Worm (Caenorhabditis elegans): Measurements from ENCODE around the gene lipl-5.

lipl-5 gene

DNA sequence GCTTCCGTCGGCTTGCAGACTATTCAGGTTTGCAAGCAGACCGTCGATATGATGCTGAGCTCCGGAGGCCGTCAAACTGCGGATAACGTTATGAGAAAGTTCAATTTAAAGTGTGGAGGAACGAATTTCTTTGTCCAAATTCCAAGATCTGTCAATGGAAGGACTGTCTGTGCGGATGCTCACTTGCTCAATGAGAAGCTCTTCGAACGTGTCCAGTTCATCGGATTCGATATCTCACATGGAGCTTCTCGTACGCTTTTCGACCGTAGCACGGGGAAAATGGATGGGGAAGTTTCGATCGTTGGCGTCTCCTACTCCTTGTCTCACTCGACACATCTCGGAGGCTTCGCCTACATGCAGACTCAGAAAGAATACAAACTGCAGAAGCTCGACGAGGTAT, 39.5 kb upstream of the lipl-5 start:
- TF ChIP-seq sptf-1 (tag; optimal IDR thresholded peaks at IDR 0.05) (no peak), ces-1 (GFP tag; optimal IDR thresholded peaks at IDR 0.05) (no peak), mab-5 (tag; optimal IDR thresholded peaks at IDR 0.05) (no peak), mls-2 (tag; optimal IDR thresholded peaks at IDR 0.05) (no peak), elt-1 (tag; optimal IDR thresholded peaks at IDR 0.05; ENCODE audit: borderline replicate concordance, insufficient read depth) (no peak), sem-2 (GFP tag; optimal IDR thresholded peaks at IDR 0.05) (no peak), snpc-4 (tag; optimal IDR thresholded peaks at IDR 0.05) (no peak), unc-120 (tag; optimal IDR thresholded peaks at IDR 0.05; ENCODE audit: poor library complexity, severe bottlenecking) (no peak), nhr-76 (tag; optimal IDR thresholded peaks at IDR 0.05) (no peak), M03D4.4 (tag; optimal IDR thresholded peaks at IDR 0.05) (no peak), tbx-8 (GFP tag; optimal IDR thresholded peaks at IDR 0.05) (no peak), ceh-43 (GFP tag; optimal IDR thresholded peaks at IDR 0.05) (no peak)

DNA sequence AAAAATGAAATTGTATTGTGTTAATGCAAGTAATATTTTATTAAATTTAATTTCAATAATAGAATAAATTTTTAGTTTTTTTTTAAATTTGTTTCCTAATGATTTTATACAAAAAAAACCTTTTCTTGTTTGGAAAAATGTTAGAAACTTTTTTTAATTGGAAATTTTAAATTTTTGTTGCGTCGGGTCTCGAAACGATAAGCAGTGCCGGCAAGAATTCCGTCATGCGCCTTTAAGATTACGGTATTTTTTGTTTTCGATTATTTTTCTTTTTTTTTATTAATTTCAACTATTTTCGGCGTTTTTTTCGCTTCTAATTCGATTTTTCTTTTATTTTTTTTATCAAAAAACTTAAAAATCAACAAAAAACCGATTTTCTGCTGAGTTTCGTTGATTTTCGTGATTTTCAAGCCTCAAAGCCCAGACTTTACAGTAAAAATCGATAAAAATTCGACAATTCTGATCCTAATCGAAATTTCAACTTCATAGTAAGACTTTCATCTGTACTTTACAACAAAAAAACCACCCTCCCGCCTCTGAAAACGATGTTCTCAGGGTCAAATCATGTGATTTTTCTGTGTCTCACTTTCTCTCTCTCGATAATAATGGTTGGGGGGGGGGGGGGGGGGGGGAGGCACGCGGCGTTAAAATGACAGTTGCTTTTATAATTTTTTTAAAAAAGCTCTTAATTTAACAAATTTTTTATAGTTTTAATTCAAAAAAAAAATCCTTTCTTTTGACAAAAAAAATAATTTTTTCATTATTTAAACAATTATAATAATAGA, 37.8 kb upstream of the lipl-5 start:
- no peak for TF ChIP-seq nhr-12 (tag; optimal IDR thresholded peaks at IDR 0.05)
- TF ChIP-seq mep-1 (tag; optimal IDR thresholded peaks at IDR 0.05) = no peak
- no peak for TF ChIP-seq unc-62 (GFP tag; optimal IDR thresholded peaks at IDR 0.05)
- no peak for TF ChIP-seq ceh-83 (GFP tag; optimal IDR thresholded peaks at IDR 0.05)
- TF ChIP-seq sptf-1 (tag; optimal IDR thresholded peaks at IDR 0.05) = no peak
- no peak for TF ChIP-seq bed-3 (GFP tag; optimal IDR thresholded peaks at IDR 0.05)

DNA sequence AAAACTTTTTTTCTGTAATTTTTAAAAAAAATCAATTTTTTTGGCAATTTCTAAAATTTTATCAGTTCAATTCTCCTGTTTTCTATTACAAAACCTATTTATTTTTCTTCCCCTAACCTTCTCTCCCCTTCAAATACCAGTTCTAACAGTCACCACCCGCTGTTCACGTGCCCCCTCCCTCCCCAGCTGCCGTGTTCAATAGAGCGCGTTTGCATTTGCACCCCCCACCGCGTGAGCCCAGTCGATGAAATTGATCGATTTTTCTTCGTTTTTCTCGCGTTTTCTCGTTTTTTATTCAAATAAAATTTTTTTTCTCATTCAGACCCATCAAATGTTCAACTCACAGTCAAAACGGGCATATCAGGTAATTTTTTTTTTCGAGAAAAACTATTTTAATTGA, 36.5 kb upstream of the lipl-5 start, which contains the start of gene atg-9:
atg-9 (plus strand) TSS at position 332 of the 400 bp plus-strand sequence.
- TF ChIP-seq cnd-1 (tag; optimal IDR thresholded peaks at IDR 0.05) (peak; percentile 83), snpc-4 (tag; optimal IDR thresholded peaks at IDR 0.05) (no peak), mep-1 (tag; optimal IDR thresholded peaks at IDR 0.05) (peak; percentile 73), ceh-39 (tag; optimal IDR thresholded peaks at IDR 0.05) (peak; percentile 28), sptf-1 (tag; optimal IDR thresholded peaks at IDR 0.05) (peak; percentile 48), hlh-1 (tag; optimal IDR thresholded peaks at IDR 0.05) (peak; percentile 62), elt-3 (tag; optimal IDR thresholded peaks at IDR 0.05) (no peak), lin-13 (tag; optimal IDR thresholded peaks at IDR 0.05) (peak; percentile 39), mls-2 (tag; optimal IDR thresholded peaks at IDR 0.05) (peak; percentile 12), lin-32 (GFP tag; optimal IDR thresholded peaks at IDR 0.05) (peak; percentile 30)

DNA sequence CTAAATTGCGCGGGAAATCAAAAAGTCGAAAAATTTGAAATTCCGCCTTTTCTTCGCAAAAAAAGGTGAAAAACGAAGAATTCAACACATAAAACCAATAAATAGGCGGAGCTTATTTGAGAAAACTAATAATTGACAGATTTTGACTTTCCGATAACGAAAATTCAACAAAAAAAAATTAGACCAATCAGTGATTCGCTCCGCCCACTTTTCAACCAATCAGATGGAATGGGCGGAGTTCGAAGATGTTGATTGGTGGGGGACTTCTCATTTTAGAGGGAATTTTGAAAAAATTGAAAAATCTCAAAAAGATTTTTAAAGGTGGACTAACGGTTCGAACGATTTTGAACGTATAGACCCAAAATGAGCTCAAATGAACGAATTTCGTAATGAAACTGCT, 34.7 kb upstream of the lipl-5 start:
- no peak for TF ChIP-seq pha-4 (tag; optimal IDR thresholded peaks at IDR 0.05)
- TF ChIP-seq blmp-1 (tag; optimal IDR thresholded peaks at IDR 0.05) = no peak
- no peak for TF ChIP-seq lsy-2 (tag; optimal IDR thresholded peaks at IDR 0.05)
- TF ChIP-seq sem-2 (GFP tag; optimal IDR thresholded peaks at IDR 0.05) = no peak
- no peak for TF ChIP-seq unc-120 (tag; optimal IDR thresholded peaks at IDR 0.05; ENCODE audit: poor library complexity, severe bottlenecking)
- no peak for TF ChIP-seq unc-39 (tag; optimal IDR thresholded peaks at IDR 0.05)
- no peak for TF ChIP-seq M03D4.4 (tag; optimal IDR thresholded peaks at IDR 0.05)
- TF ChIP-seq nhr-76 (tag; optimal IDR thresholded peaks at IDR 0.05) = no peak
- TF ChIP-seq mls-2 (tag; optimal IDR thresholded peaks at IDR 0.05) = no peak
- TF ChIP-seq ztf-11 (tag; optimal IDR thresholded peaks at IDR 0.05) = no peak
- no peak for TF ChIP-seq cnd-1 (tag; optimal IDR thresholded peaks at IDR 0.05)
- TF ChIP-seq lin-13 (tag; optimal IDR thresholded peaks at IDR 0.05) = no peak
- no peak for TF ChIP-seq lin-32 (GFP tag; optimal IDR thresholded peaks at IDR 0.05)
- TF ChIP-seq nhr-2 (tag; optimal IDR thresholded peaks at IDR 0.05) = no peak
- TF ChIP-seq ceh-39 (tag; optimal IDR thresholded peaks at IDR 0.05) = no peak
- TF ChIP-seq elt-3 (tag; optimal IDR thresholded peaks at IDR 0.05) = no peak
- no peak for TF ChIP-seq unc-62 (GFP tag; optimal IDR thresholded peaks at IDR 0.05)
- no peak for TF ChIP-seq mep-1 (tag; optimal IDR thresholded peaks at IDR 0.05)
- TF ChIP-seq nhr-237 (tag; optimal IDR thresholded peaks at IDR 0.05) = no peak
- no peak for TF ChIP-seq drap-1 (GFP tag; optimal IDR thresholded peaks at IDR 0.05)

DNA sequence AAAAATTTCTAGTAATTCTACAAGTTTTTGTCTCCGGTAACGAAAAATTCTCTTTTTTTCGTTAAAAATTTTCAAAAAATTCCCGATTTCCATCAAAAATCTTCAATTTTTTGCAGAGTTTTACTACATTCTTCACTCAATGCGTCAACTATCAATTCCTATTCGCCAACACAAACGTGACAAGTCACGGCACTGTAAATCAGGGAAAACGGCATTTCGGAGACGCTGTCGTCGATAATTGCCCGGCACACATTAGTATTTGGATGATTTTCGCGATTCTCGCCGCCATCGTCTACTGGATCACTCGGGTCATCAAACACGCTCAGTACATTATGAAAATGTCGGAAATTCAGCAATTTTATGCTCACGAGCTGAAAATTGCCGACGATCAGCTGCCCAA, 33.8 kb upstream of the lipl-5 start:
- TF ChIP-seq mab-5 (tag; optimal IDR thresholded peaks at IDR 0.05) = no peak
- TF ChIP-seq elt-1 (tag; optimal IDR thresholded peaks at IDR 0.05; ENCODE audit: borderline replicate concordance, insufficient read depth) = no peak
- no peak for TF ChIP-seq lin-13 (tag; optimal IDR thresholded peaks at IDR 0.05)
- TF ChIP-seq unc-120 (tag; optimal IDR thresholded peaks at IDR 0.05; ENCODE audit: poor library complexity, severe bottlenecking) = no peak
- TF ChIP-seq snpc-4 (tag; optimal IDR thresholded peaks at IDR 0.05) = no peak
- TF ChIP-seq tbx-8 (GFP tag; optimal IDR thresholded peaks at IDR 0.05) = no peak
- TF ChIP-seq bed-3 (GFP tag; optimal IDR thresholded peaks at IDR 0.05) = no peak
- no peak for TF ChIP-seq nhr-237 (tag; optimal IDR thresholded peaks at IDR 0.05)
- no peak for TF ChIP-seq M03D4.4 (tag; optimal IDR thresholded peaks at IDR 0.05)
- no peak for TF ChIP-seq elt-3 (tag; optimal IDR thresholded peaks at IDR 0.05)
- TF ChIP-seq nhr-12 (tag; optimal IDR thresholded peaks at IDR 0.05) = no peak
- no peak for TF ChIP-seq ham-2 (GFP tag; optimal IDR thresholded peaks at IDR 0.05)
- no peak for TF ChIP-seq mls-2 (tag; optimal IDR thresholded peaks at IDR 0.05)
- TF ChIP-seq ces-1 (GFP tag; optimal IDR thresholded peaks at IDR 0.05) = no peak
- TF ChIP-seq sptf-1 (tag; optimal IDR thresholded peaks at IDR 0.05) = no peak

Data from whole organism, mixed stage, embryonic.